Worm (Caenorhabditis elegans) whole organism, L3 larva: ENCODE measurements around the gene ZK185.5.
A peak's percentile ranks its signal among the peaks of the same experiment; 100 is the strongest.

Experiments used
- R02D3.7 ChIP-seq: fragments of 150-350 bp; optimal IDR thresholded peaks from 2 replicates; lab custom pipeline; 2014; ENCODE audit warnings: missing biosample characterization, missing genetic modification characterization
- ZK546.5 ChIP-seq: sonication (generic microtip); optimal IDR thresholded peaks from 2 replicates; lab custom pipeline; 2017; ENCODE audit warnings: missing biosample characterization, missing genetic modification characterization
- aly-2 ChIP-seq: fragments of 150-350 bp; optimal IDR thresholded peaks from 2 replicates; lab custom pipeline; 2014; ENCODE audit warnings: missing biosample characterization, missing genetic modification characterization
- ama-1 ChIP-seq: fragments of 150-350 bp; optimal IDR thresholded peaks from 2 replicates; lab custom pipeline; 2018
- ceh-16 ChIP-seq: sonication (generic microtip); optimal IDR thresholded peaks from 2 replicates; lab custom pipeline; 2017; ENCODE audit warnings: missing biosample characterization, missing genetic modification characterization
- ceh-28 ChIP-seq: fragments of 150-350 bp; optimal IDR thresholded peaks from 2 replicates; lab custom pipeline; 2014; ENCODE audit warnings: missing biosample characterization, missing genetic modification reagents, missing genetic modification characterization
- ceh-82 ChIP-seq: fragments of 150-350 bp; optimal IDR thresholded peaks from 2 replicates; lab custom pipeline; 2014; ENCODE audit warnings: missing biosample characterization, missing genetic modification characterization
- ceh-9 ChIP-seq: sonication (generic microtip); optimal IDR thresholded peaks from 2 replicates; lab custom pipeline; 2018; ENCODE audit warnings: missing biosample characterization, missing genetic modification characterization
- daf-12 ChIP-seq: fragments of 150-350 bp; optimal IDR thresholded peaks from 2 replicates; lab custom pipeline; 2014; ENCODE audit warnings: missing biosample characterization, missing genetic modification reagents, missing genetic modification characterization
- egl-27 ChIP-seq: sonication (generic microtip); optimal IDR thresholded peaks from 4 replicates; lab custom pipeline; 2017; ENCODE audit warnings: missing biosample characterization, missing genetic modification reagents, missing genetic modification characterization
- egl-5 ChIP-seq: fragments of 150-350 bp; optimal IDR thresholded peaks from 2 replicates; lab custom pipeline; 2017; ENCODE audit warnings: missing biosample characterization, missing genetic modification reagents, missing genetic modification characterization, inconsistent platforms
- elt-1 ChIP-seq: fragments of 150-350 bp; optimal IDR thresholded peaks from 2 replicates; lab custom pipeline; 2014; ENCODE audit warnings: missing biosample characterization, missing genetic modification characterization
- elt-2 ChIP-seq: sonication (generic microtip); optimal IDR thresholded peaks from 2 replicates; lab custom pipeline; 2016; ENCODE audit warnings: missing genetic modification reagents, mild to moderate bottlenecking, missing genetic modification characterization, missing compliant biosample characterization
- elt-3 ChIP-seq, 3 experiments: fragments of 150-350 bp in 1 of 3; sonication (generic microtip) in 2 of 3; optimal IDR thresholded peaks; 2 replicates in 2 of 3; 4 replicates in 1 of 3; lab custom pipeline; 2014 to 2017; ENCODE audit warnings: missing biosample characterization in 3 of 3, missing genetic modification characterization in 3 of 3
- eor-1 ChIP-seq, 2 experiments: fragments of 150-350 bp; optimal IDR thresholded peaks; 2 replicates each; lab custom pipeline; 2014 to 2018; ENCODE audit warnings: missing biosample characterization in 2 of 2, missing genetic modification characterization in 2 of 2
- fkh-10 ChIP-seq: sonication (generic microtip); optimal IDR thresholded peaks from 2 replicates; lab custom pipeline; 2017; ENCODE audit warnings: missing biosample characterization, missing genetic modification reagents, missing genetic modification characterization
- fkh-2 ChIP-seq: fragments of 150-350 bp; optimal IDR thresholded peaks from 2 replicates; lab custom pipeline; 2014; ENCODE audit warnings: missing biosample characterization, missing genetic modification reagents, missing genetic modification characterization
- fos-1 ChIP-seq: fragments of 150-350 bp; optimal IDR thresholded peaks from 2 replicates; lab custom pipeline; 2014; ENCODE audit warnings: missing biosample characterization, missing genetic modification characterization
- hmg-11 ChIP-seq: sonication (generic microtip); optimal IDR thresholded peaks from 2 replicates; lab custom pipeline; 2016; ENCODE audit warnings: missing genetic modification characterization, missing compliant biosample characterization
- jun-1 ChIP-seq: fragments of 150-350 bp; optimal IDR thresholded peaks from 2 replicates; lab custom pipeline; 2014; ENCODE audit warnings: missing biosample characterization, missing genetic modification reagents, missing genetic modification characterization
- lin-15B ChIP-seq: fragments of 150-350 bp; optimal IDR thresholded peaks from 2 replicates; lab custom pipeline; 2014; ENCODE audit warnings: missing biosample characterization, missing genetic modification characterization
- lin-39 ChIP-seq: fragments of 150-350 bp; optimal IDR thresholded peaks from 2 replicates; lab custom pipeline; 2018; ENCODE audit warnings: missing biosample characterization, missing genetic modification reagents, missing genetic modification characterization
- lsy-12 ChIP-seq: sonication (generic microtip); optimal IDR thresholded peaks from 2 replicates; lab custom pipeline; 2016; ENCODE audit warnings: mild to moderate bottlenecking, missing genetic modification characterization, missing compliant biosample characterization
- mdl-1 ChIP-seq: fragments of 150-350 bp; optimal IDR thresholded peaks from 2 replicates; lab custom pipeline; 2014; ENCODE audit warnings: missing biosample characterization, missing genetic modification characterization
- mml-1 ChIP-seq: fragments of 150-350 bp; sonication (generic microtip); optimal IDR thresholded peaks from 3 replicates; lab custom pipeline; 2014; ENCODE audit warnings: missing biosample characterization, missing genetic modification characterization
- nfya-1 ChIP-seq: sonication (generic microtip); optimal IDR thresholded peaks from 2 replicates; lab custom pipeline; 2017; ENCODE audit warnings: missing genetic modification characterization, mild to moderate bottlenecking, missing compliant biosample characterization, antibody characterized with exemption, moderate library complexity; ENCODE audit not compliant: insufficient read depth
- nhr-11 ChIP-seq: fragments of 150-350 bp; optimal IDR thresholded peaks from 2 replicates; lab custom pipeline; 2014; ENCODE audit warnings: missing biosample characterization, missing genetic modification characterization
- nhr-12 ChIP-seq: fragments of 150-350 bp; optimal IDR thresholded peaks from 2 replicates; lab custom pipeline; 2014; ENCODE audit warnings: missing biosample characterization, missing genetic modification characterization
- nhr-23 ChIP-seq: fragments of 150-350 bp; optimal IDR thresholded peaks from 2 replicates; lab custom pipeline; 2014; ENCODE audit warnings: missing biosample characterization, missing genetic modification reagents, missing genetic modification characterization
- nhr-237 ChIP-seq: fragments of 150-350 bp; optimal IDR thresholded peaks from 2 replicates; lab custom pipeline; 2014; ENCODE audit warnings: missing biosample characterization, missing genetic modification characterization
- nhr-25 ChIP-seq: sonication (generic microtip); optimal IDR thresholded peaks from 2 replicates; lab custom pipeline; 2017; ENCODE audit warnings: missing biosample characterization, missing genetic modification characterization
- nhr-28 ChIP-seq: fragments of 150-350 bp; optimal IDR thresholded peaks from 2 replicates; lab custom pipeline; 2014; ENCODE audit warnings: missing biosample characterization, missing genetic modification characterization
- nhr-43 ChIP-seq: sonication (generic microtip); optimal IDR thresholded peaks from 2 replicates; lab custom pipeline; 2016; ENCODE audit warnings: mild to moderate bottlenecking, missing genetic modification characterization, missing compliant biosample characterization; ENCODE audit not compliant: poor library complexity, severe bottlenecking
- nhr-67 ChIP-seq: fragments of 150-350 bp; optimal IDR thresholded peaks from 2 replicates; lab custom pipeline; 2014; ENCODE audit warnings: missing biosample characterization, missing genetic modification characterization
- nhr-76 ChIP-seq: fragments of 150-350 bp; sonication (generic microtip); optimal IDR thresholded peaks from 5 replicates; lab custom pipeline; 2014; ENCODE audit warnings: missing biosample characterization, missing genetic modification characterization
- nhr-77 ChIP-seq: fragments of 150-350 bp; optimal IDR thresholded peaks from 2 replicates; lab custom pipeline; 2014; ENCODE audit warnings: missing biosample characterization, missing genetic modification characterization
- pha-4 ChIP-seq: fragments of 150-350 bp; optimal IDR thresholded peaks from 2 replicates; lab custom pipeline; 2014; ENCODE audit warnings: missing biosample characterization, missing genetic modification reagents, missing genetic modification characterization
- pqm-1 ChIP-seq: fragments of 150-350 bp; optimal IDR thresholded peaks from 2 replicates; lab custom pipeline; 2017; ENCODE audit warnings: missing biosample characterization, missing genetic modification characterization, inconsistent platforms
- sea-2 ChIP-seq: fragments of 150-350 bp; sonication (generic microtip); optimal IDR thresholded peaks from 4 replicates; lab custom pipeline; 2014; ENCODE audit warnings: missing biosample characterization, missing genetic modification reagents, missing genetic modification characterization
- skn-1 ChIP-seq: fragments of 150-350 bp; optimal IDR thresholded peaks from 2 replicates; lab custom pipeline; 2014; ENCODE audit warnings: missing biosample characterization, missing genetic modification characterization
- snpc-4 ChIP-seq: fragments of 150-350 bp; optimal IDR thresholded peaks from 2 replicates; lab custom pipeline; 2014; ENCODE audit warnings: missing biosample characterization, missing genetic modification characterization
- tbx-2 ChIP-seq: sonication (generic microtip); optimal IDR thresholded peaks from 2 replicates; lab custom pipeline; 2016; ENCODE audit warnings: mild to moderate bottlenecking, missing genetic modification characterization, missing compliant biosample characterization
- unc-39 ChIP-seq: sonication (generic microtip); optimal IDR thresholded peaks from 4 replicates; lab custom pipeline; 2017; ENCODE audit warnings: missing biosample characterization, missing genetic modification characterization
- unc-62 ChIP-seq: fragments of 150-350 bp; sonication (generic microtip); optimal IDR thresholded peaks from 4 replicates; lab custom pipeline; 2014; ENCODE audit warnings: missing biosample characterization, missing genetic modification reagents, missing genetic modification characterization
- zag-1 ChIP-seq: fragments of 150-350 bp; optimal IDR thresholded peaks from 2 replicates; lab custom pipeline; 2014; ENCODE audit warnings: missing biosample characterization, missing genetic modification characterization
- ztf-11 ChIP-seq: fragments of 150-350 bp; optimal IDR thresholded peaks from 2 replicates; lab custom pipeline; 2014; ENCODE audit warnings: missing biosample characterization, missing genetic modification characterization
- ztf-4 ChIP-seq: fragments of 150-350 bp; optimal IDR thresholded peaks from 2 replicates; lab custom pipeline; 2014; ENCODE audit warnings: missing biosample characterization, missing genetic modification characterization

Gene ZK185.5

DNA sequence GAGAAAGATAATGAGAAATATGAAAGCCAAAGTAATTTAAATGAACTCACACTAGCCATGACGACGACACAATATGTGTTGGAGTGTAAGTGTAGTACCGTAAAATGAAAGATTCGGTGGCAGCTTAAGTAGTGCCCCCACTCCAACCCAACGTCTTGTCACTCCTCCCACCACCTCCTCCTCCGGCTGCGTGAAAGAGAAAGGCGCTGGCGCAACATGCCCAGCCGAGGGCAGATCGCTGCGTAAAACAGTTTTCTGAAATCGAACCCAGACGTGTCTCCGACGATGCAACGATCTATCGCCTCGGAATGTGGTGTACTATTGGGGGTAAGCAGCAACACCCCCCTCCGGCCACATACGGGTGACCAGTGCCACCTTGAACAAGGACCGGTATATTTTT lies 28.7 kb downstream of the ZK185.5 start, which contains the start of gene ZK180.5:
ZK180.5 (minus strand) TSS at position 101 of the 400 bp plus-strand sequence.
- TF ChIP-seq zag-1 (tag; lab: Kevin White, UChicago) (no peak), fos-1 (tag; lab: Kevin White, UChicago) (no peak), nhr-67 (no peak), nhr-25 (tag; lab: Kevin White, UChicago) (peak; percentile 28), nhr-43 (tag; lab: Kevin White, UChicago) (peak; percentile 42), mml-1 (tag; lab: Kevin White, UChicago) (no peak), snpc-4 (tag; lab: Kevin White, UChicago) (no peak), sea-2 (GFP tag; lab: Kevin White, UChicago) (no peak), pqm-1 (no peak), ceh-16 (tag; lab: Kevin White, UChicago) (no peak)

DNA sequence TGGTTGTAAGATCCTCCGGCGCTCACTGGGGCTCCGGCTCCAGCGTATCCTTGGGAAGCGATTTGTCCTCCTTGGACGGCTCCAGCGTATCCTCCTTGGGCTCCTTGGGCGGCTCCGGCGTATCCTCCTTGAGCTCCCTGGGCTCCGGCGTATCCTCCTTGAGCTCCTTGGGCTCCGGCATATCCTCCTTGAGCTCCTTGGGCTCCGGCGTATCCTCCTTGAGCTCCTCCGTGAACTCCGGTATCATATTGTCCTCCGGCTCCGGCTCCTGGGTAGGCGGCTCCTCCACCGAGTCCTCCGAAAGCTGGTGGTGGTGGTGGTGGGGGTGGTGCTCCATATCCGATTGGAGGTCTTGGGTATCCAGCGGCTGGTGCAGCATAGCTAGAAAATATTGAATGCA lies 29.2 kb downstream of the ZK185.5 start:
- TF ChIP-seq nhr-25 (tag; lab: Kevin White, UChicago): no peak
- TF ChIP-seq daf-12: no peak
- TF ChIP-seq R02D3.7 (tag; lab: Kevin White, UChicago): no peak
- TF ChIP-seq snpc-4 (tag; lab: Kevin White, UChicago): no peak
- no peak for TF ChIP-seq pha-4 (tag; lab: Kevin White, UChicago)
- no peak for TF ChIP-seq ztf-4
- no peak for TF ChIP-seq fos-1 (tag; lab: Kevin White, UChicago)
- no peak for TF ChIP-seq jun-1

DNA sequence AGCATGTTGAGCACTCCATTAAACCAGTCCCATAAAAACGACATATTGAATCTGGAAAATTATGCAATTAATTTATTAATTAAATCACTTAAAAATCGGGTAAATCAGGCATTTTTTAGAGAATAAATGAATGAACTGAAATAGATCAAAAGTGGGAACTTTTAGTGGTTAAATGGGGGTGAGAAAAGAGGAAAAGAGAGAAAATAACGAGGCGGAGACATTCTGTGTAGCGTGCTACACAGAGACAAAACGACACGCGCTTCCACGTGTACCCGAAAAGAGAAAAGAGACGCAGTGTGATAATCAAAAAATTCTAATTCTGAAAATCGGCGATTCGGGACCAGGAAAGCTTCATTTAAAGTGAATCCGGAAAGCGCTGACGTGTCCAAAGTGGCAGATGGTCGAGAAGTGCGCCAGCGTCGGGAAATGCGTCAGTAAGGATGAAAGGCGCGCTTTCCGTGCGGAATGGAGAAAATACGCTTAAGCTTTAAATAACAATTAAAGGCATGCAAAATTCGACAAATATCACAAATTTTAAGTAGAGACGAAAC lies 32.4 kb downstream of the ZK185.5 start, which contains the start of gene sar-1:
sar-1 (minus strand) TSS at position 51 of the 551 bp plus-strand sequence.
- TF ChIP-seq ama-1 (lab: Kevin White, UChicago) (no peak), daf-12 (no peak), zag-1 (tag; lab: Kevin White, UChicago) (no peak), elt-2 (tag; lab: Kevin White, UChicago) (peak; percentile 60), nhr-43 (tag; lab: Kevin White, UChicago) (peak; percentile 69), pqm-1 (peak; percentile 57), unc-39 (no peak), elt-1 (tag; lab: Kevin White, UChicago) (no peak), nhr-12 (tag; lab: Kevin White, UChicago) (no peak), nfya-1 (tag; lab: Kevin White, UChicago) (peak; percentile 70), mml-1 (tag; lab: Kevin White, UChicago) (no peak), egl-27 (tag; lab: Kevin White, UChicago) (no peak), nhr-77 (peak; percentile 16), fkh-10 (peak; percentile 31), tbx-2 (peak; percentile 77), nhr-28 (tag; lab: Kevin White, UChicago) (no peak), nhr-11 (peak; percentile 64), ceh-9 (no peak), aly-2 (no peak), ceh-16 (tag; lab: Kevin White, UChicago) (no peak), ceh-82 (tag; lab: Kevin White, UChicago) (peak; percentile 62), egl-5 (tag; lab: Kevin White, UChicago) (peak; percentile 39), nhr-23 (tag; lab: Kevin White, UChicago) (peak; percentile 63), unc-62 (no peak), nhr-237 (tag; lab: Kevin White, UChicago) (no peak), ztf-11 (tag; lab: Kevin White, UChicago) (no peak), nhr-25 (tag; lab: Kevin White, UChicago) (peak; percentile 55), jun-1 (peak; percentile 56), ztf-4 (peak; percentile 65), nhr-67 (no peak), R02D3.7 (tag; lab: Kevin White, UChicago) (peak; percentile 40), ceh-28 (tag; lab: Kevin White, UChicago) (peak; percentile 55), elt-3 (tag; optimal IDR thresholded peaks at IDR 0.05; lab: Kevin White, UChicago) (no peak), fkh-2 (tag; lab: Kevin White, UChicago) (no peak), pha-4 (tag; lab: Kevin White, UChicago) (peak; percentile 48), lin-39 (tag; lab: Kevin White, UChicago) (peak; percentile 45), lsy-12 (tag; lab: Kevin White, UChicago) (peak; percentile 83), hmg-11 (tag; lab: Kevin White, UChicago) (peak; percentile 53), eor-1 (tag; optimal IDR thresholded peaks at IDR 0.05; lab: Kevin White, UChicago) (no peak), nhr-76 (tag; lab: Kevin White, UChicago) (no peak), mdl-1 (tag; lab: Kevin White, UChicago) (peak; percentile 65), fos-1 (tag; lab: Kevin White, UChicago) (no peak), sea-2 (GFP tag; lab: Kevin White, UChicago) (no peak), ZK546.5 (tag; lab: Kevin White, UChicago) (no peak), snpc-4 (tag; lab: Kevin White, UChicago) (peak; percentile 66), skn-1 (tag; lab: Kevin White, UChicago) (peak; percentile 49), lin-15B (tag; lab: Kevin White, UChicago) (peak; percentile 82)
